Worm (Caenorhabditis elegans) whole organism, L2 larva: ENCODE measurements around the gene mdt-11.

Source experiments
- R02D3.7 ChIP-seq: fragments of 150-350 bp; optimal IDR thresholded peaks from 2 replicates; lab custom pipeline; 2014; ENCODE audit warnings: missing biosample characterization, missing genetic modification characterization
- aly-2 ChIP-seq: fragments of 150-350 bp; optimal IDR thresholded peaks from 2 replicates; lab custom pipeline; 2014; ENCODE audit warnings: missing biosample characterization, missing genetic modification characterization
- ama-1 ChIP-seq: fragments of 150-350 bp; optimal IDR thresholded peaks from 2 replicates; lab custom pipeline; 2018; ENCODE audit warnings: inconsistent platforms
- ceh-82 ChIP-seq: fragments of 150-350 bp; optimal IDR thresholded peaks from 2 replicates; lab custom pipeline; 2014; ENCODE audit warnings: missing biosample characterization, missing genetic modification characterization
- mdl-1 ChIP-seq, 2 experiments: fragments of 150-350 bp in 1 of 2; sonication (generic microtip) in 1 of 2; optimal IDR thresholded peaks; 2 replicates each; lab custom pipeline; 2017; ENCODE audit warnings: missing biosample characterization in 2 of 2, missing genetic modification characterization in 2 of 2
- nhr-10 ChIP-seq: sonication (generic microtip); optimal IDR thresholded peaks from 2 replicates; lab custom pipeline; 2017; ENCODE audit warnings: missing biosample characterization, missing genetic modification characterization
- zag-1 ChIP-seq: fragments of 150-350 bp; optimal IDR thresholded peaks from 2 replicates; lab custom pipeline; 2014; ENCODE audit warnings: missing biosample characterization, missing genetic modification characterization

- TF ChIP-seq mdl-1 (tag; optimal IDR thresholded peaks at IDR 0.05; lab: Kevin White, UChicago) (no peak), zag-1 (tag; lab: Kevin White, UChicago) (no peak), nhr-10 (tag; lab: Kevin White, UChicago) (no peak), ama-1 (lab: Kevin White, UChicago) (no peak), aly-2 (tag; lab: Kevin White, UChicago) (no peak), R02D3.7 (tag; lab: Kevin White, UChicago) (no peak), ceh-82 (tag; lab: Kevin White, UChicago) (no peak)
These were observed at the start of gene mdt-11 for ce11 chrIII:5020924-5021323.
